Worm (Caenorhabditis elegans) whole organism, L4 larva: ENCODE results near the gene gcp-2.2.

Experiments
- D1046.2 ChIP-seq: fragments of 200-800 bp; sonication (Bioruptor generic); IDR thresholded peaks from 2 replicates; pipeline ENCODE4 v1.3.6; 2022; ENCODE audit warnings: missing genetic modification characterization, missing compliant biosample characterization
- R02D3.7 ChIP-seq: fragments of 150-350 bp; sonication (generic microtip); optimal IDR thresholded peaks from 3 replicates; lab custom pipeline; 2014; ENCODE audit warnings: missing biosample characterization, missing genetic modification characterization
- aly-2 ChIP-seq: sonication (generic microtip); optimal IDR thresholded peaks from 2 replicates; lab custom pipeline; 2018; ENCODE audit warnings: missing biosample characterization, missing genetic modification characterization
- ama-1 ChIP-seq: fragments of 150-350 bp; optimal IDR thresholded peaks from 2 replicates; lab custom pipeline; 2014; ENCODE audit warnings: inconsistent platforms, mixed read lengths
- arid-1 ChIP-seq: fragments of 200-800 bp; sonication (Bioruptor generic); conservative IDR thresholded peaks from 2 replicates; pipeline ENCODE4 v1.3.6; 2022; ENCODE audit warnings: missing genetic modification reagents, missing genetic modification characterization, missing compliant biosample characterization
- daf-16 ChIP-seq, 3 experiments: sonication (generic microtip); optimal IDR thresholded peaks; 2 replicates each; lab custom pipeline; 2016 to 2017; ENCODE audit warnings: missing genetic modification characterization in 3 of 3, missing genetic modification reagents in 3 of 3, mild to moderate bottlenecking in 2 of 3, missing compliant biosample characterization in 2 of 3, missing biosample characterization in 1 of 3, moderate library complexity in 1 of 3
- egl-43 ChIP-seq: fragments of 200-800 bp; sonication (Bioruptor generic); IDR thresholded peaks from 2 replicates; pipeline ENCODE4 v1.3.6; 2022; ENCODE audit warnings: missing genetic modification reagents, missing genetic modification characterization, missing compliant biosample characterization
- fkh-10 ChIP-seq: fragments of 150-350 bp; optimal IDR thresholded peaks from 2 replicates; lab custom pipeline; 2014; ENCODE audit warnings: missing biosample characterization, missing genetic modification reagents, missing genetic modification characterization
- fos-1 ChIP-seq: fragments of 150-350 bp; optimal IDR thresholded peaks from 2 replicates; lab custom pipeline; 2014; ENCODE audit warnings: missing biosample characterization, missing genetic modification characterization
- jun-1 ChIP-seq: fragments of 150-350 bp; optimal IDR thresholded peaks from 2 replicates; lab custom pipeline; 2014; ENCODE audit warnings: missing biosample characterization, missing genetic modification reagents, missing genetic modification characterization
- lin-15B ChIP-seq: fragments of 150-350 bp; sonication (generic microtip); optimal IDR thresholded peaks from 3 replicates; lab custom pipeline; 2014; ENCODE audit warnings: missing biosample characterization, missing genetic modification characterization
- lsy-2 ChIP-seq, 2 experiments: fragments of 150-350 bp in 1 of 2; sonication (generic microtip) in 1 of 2; optimal IDR thresholded peaks; 2 replicates each; lab custom pipeline; 2014 to 2017; ENCODE audit warnings: missing biosample characterization in 2 of 2, missing genetic modification characterization in 2 of 2
- mep-1 ChIP-seq: fragments of 150-350 bp; sonication (generic microtip); optimal IDR thresholded peaks from 3 replicates; lab custom pipeline; 2014; ENCODE audit warnings: missing biosample characterization, missing genetic modification characterization
- nhr-28 ChIP-seq: fragments of 150-350 bp; optimal IDR thresholded peaks from 2 replicates; lab custom pipeline; 2014; ENCODE audit warnings: missing biosample characterization, missing genetic modification characterization
- nhr-48 ChIP-seq: sonication (generic microtip); optimal IDR thresholded peaks from 2 replicates; lab custom pipeline; 2016; ENCODE audit warnings: mild to moderate bottlenecking, missing genetic modification characterization, missing compliant biosample characterization
- nhr-77 ChIP-seq: fragments of 150-350 bp; optimal IDR thresholded peaks from 2 replicates; lab custom pipeline; 2014; ENCODE audit warnings: missing biosample characterization, missing genetic modification characterization
- pha-4 ChIP-seq, 2 experiments: fragments of 150-350 bp in 1 of 2; fragments of 200-800 bp in 1 of 2; sonication (Bioruptor generic) in 1 of 2; IDR thresholded peaks in 1 of 2; optimal IDR thresholded peaks in 1 of 2; 2 replicates each; pipeline versions ENCODE4 v1.3.6 to Lab custom; 2014 to 2022; ENCODE audit warnings: missing genetic modification characterization in 2 of 2, missing genetic modification reagents in 2 of 2, missing biosample characterization in 1 of 2, missing compliant biosample characterization in 1 of 2
- sdz-12 ChIP-seq: fragments of 200-800 bp; sonication (Bioruptor generic); optimal IDR thresholded peaks from 2 replicates; lab custom pipeline; 2018; ENCODE audit warnings: mild to moderate bottlenecking, missing genetic modification characterization, missing compliant biosample characterization
- skn-1 ChIP-seq: fragments of 150-350 bp; optimal IDR thresholded peaks from 2 replicates; lab custom pipeline; 2014; ENCODE audit warnings: missing biosample characterization, missing genetic modification characterization
- unc-62 ChIP-seq, 3 experiments: fragments of 150-350 bp in 1 of 3; sonication (generic microtip); optimal IDR thresholded peaks in 2 of 3; peaks in 1 of 3; 1 replicate in 1 of 3; 2 replicates in 2 of 3; lab custom pipeline; 2014 to 2017; ENCODE audit warnings: missing biosample characterization in 3 of 3, missing genetic modification characterization in 3 of 3, missing genetic modification reagents in 3 of 3, missing genotype in 1 of 3

gcp-2.2 gene

ce11 chrX:11585375-11585774 is 47.9 kb downstream of the gcp-2.2 start, which contains the start of gene abts-2 (continued):
- no peak for TF ChIP-seq pha-4 (GFP tag; IDR thresholded peaks at IDR 0.05; lab: Robert Waterston, UW)
- TF ChIP-seq pha-4 (tag; optimal IDR thresholded peaks at IDR 0.05; lab: Kevin White, UChicago), result no peak
- no peak for TF ChIP-seq ama-1 (lab: Kevin White, UChicago)
- no peak for TF ChIP-seq lsy-2 (tag; optimal IDR thresholded peaks at IDR 0.05; lab: Kevin White, UChicago)
- TF ChIP-seq fos-1 (tag; lab: Kevin White, UChicago), result no peak
- no peak for TF ChIP-seq jun-1 (tag; lab: Kevin White, UChicago)

ce11 chrX:11585894-11586293 is 48.4 kb downstream of the gcp-2.2 start:
- TF ChIP-seq D1046.2 (GFP tag; lab: Robert Waterston, UW) (no peak), unc-62 (GFP tag; optimal IDR thresholded peaks at IDR 0.05 in 1 of 2; lab: Kevin White, UChicago) (peak in 1 of 2 experiments; percentile 65), unc-62 (tag; optimal IDR thresholded peaks at IDR 0.05; lab: Kevin White, UChicago) (no peak), aly-2 (tag; lab: Kevin White, UChicago) (no peak), nhr-77 (tag; lab: Kevin White, UChicago) (no peak), mep-1 (no peak), sdz-12 (GFP tag; lab: Kevin White, UChicago) (no peak), fkh-10 (GFP tag; lab: Kevin White, UChicago) (no peak)

ce11 chrX:11590545-11590944 is 53.0 kb downstream of the gcp-2.2 start:
- no peak for TF ChIP-seq nhr-28 (tag; lab: Kevin White, UChicago)
- no peak for TF ChIP-seq jun-1 (tag; lab: Kevin White, UChicago)
- no peak for TF ChIP-seq D1046.2 (GFP tag; lab: Robert Waterston, UW)
- TF ChIP-seq egl-43 (GFP tag; lab: Robert Waterston, UW), result no peak
- TF ChIP-seq nhr-48 (tag; lab: Kevin White, UChicago), result no peak
- TF ChIP-seq arid-1 (GFP tag; lab: Robert Waterston, UW), result no peak
- TF ChIP-seq R02D3.7 (tag; lab: Kevin White, UChicago), result no peak
- TF ChIP-seq skn-1 (tag; lab: Kevin White, UChicago), result no peak
- TF ChIP-seq lin-15B, result no peak
- no peak for TF ChIP-seq daf-16 (GFP tag; optimal IDR thresholded peaks at IDR 0.05; lab: Kevin White, UChicago)
- TF ChIP-seq daf-16 (tag; optimal IDR thresholded peaks at IDR 0.05; lab: Kevin White, UChicago), result no peak
